Fruit fly (Drosophila melanogaster) whole organism, embryonic: ENCODE data around the gene CG15818.

Experiments
- CG10366 ChIP-seq: fragments of 200-800 bp; sonication (Bioruptor generic); IDR thresholded peaks from 2 replicates; pipeline ENCODE4 v1.3.6; 2022; ENCODE audit warnings: missing biosample characterization, missing genetic modification characterization
- CG34422 ChIP-seq: fragments of 200-800 bp; sonication (Bioruptor generic); IDR thresholded peaks from 3 replicates; pipeline ENCODE4 v1.3.6; 2022; ENCODE audit warnings: missing biosample characterization, missing genetic modification characterization
- CG6689 ChIP-seq: fragments of 200-800 bp; sonication (Bioruptor generic); IDR thresholded peaks from 2 replicates; pipeline ENCODE4 v1.3.6; 2022; ENCODE audit warnings: missing biosample characterization, missing genetic modification characterization
- Fer3 ChIP-seq: fragments of 200-800 bp; sonication (Bioruptor generic); optimal IDR thresholded peaks from 2 replicates; lab custom pipeline; 2018; ENCODE audit warnings: missing biosample characterization, mild to moderate bottlenecking, missing genetic modification characterization, moderate library complexity
- Hr39 ChIP-seq: fragments of >200 bp; optimal IDR thresholded peaks from 2 replicates; lab custom pipeline; 2017
- MTF-1 ChIP-seq: fragments of 200-800 bp; sonication (Bioruptor generic); optimal IDR thresholded peaks from 2 replicates; lab custom pipeline; 2018; ENCODE audit warnings: missing biosample characterization, mild to moderate bottlenecking, missing genetic modification characterization, borderline replicate concordance
- Med ChIP-seq: fragments of 200-800 bp; sonication (Bioruptor generic); peaks from one replicate; lab custom pipeline; 2016; ENCODE audit warnings: missing biosample characterization, missing genetic modification characterization, mild to moderate bottlenecking, inconsistent platforms, moderate library complexity
- gcm2 ChIP-seq: fragments of 200-800 bp; sonication (Bioruptor generic); optimal IDR thresholded peaks from 2 replicates; lab custom pipeline; 2016; ENCODE audit warnings: missing biosample characterization, missing genetic modification characterization
- lmd ChIP-seq: fragments of 200-800 bp; sonication (Bioruptor generic); IDR thresholded peaks from 2 replicates; pipeline ENCODE4 v1.3.6; 2022; ENCODE audit warnings: missing biosample characterization, missing genetic modification characterization

- TF ChIP-seq CG34422 (GFP tag; lab: Robert Waterston, UW), result no peak
- peak; percentile 5 for TF ChIP-seq Fer3 (tag; lab: Kevin White, UChicago)
- no peak for TF ChIP-seq MTF-1
- TF ChIP-seq CG10366 (GFP tag; lab: Robert Waterston, UW), result peak; percentile 12; the same call in 1 of the 2 replicates
- TF ChIP-seq gcm2, result no peak
- peak; percentile 92 for TF ChIP-seq Med (GFP tag; lab: Kevin White, UChicago)
- no peak for TF ChIP-seq Hr39
- peak; percentile 38; the same call in 1 of the 2 replicates for TF ChIP-seq lmd (GFP tag; lab: Robert Waterston, UW)
- peak; percentile 18; the same call in 1 of the 2 replicates for TF ChIP-seq CG6689 (GFP tag; lab: Robert Waterston, UW)
These were observed 12.7 kb downstream of the CG15818 start for dm6 chr2L:7423333-7423895.
